Worm (Caenorhabditis elegans) whole organism, early embryonic: ENCODE measurements around the gene srh-297.
"Not testable (repeated sequence)": the region's sequence is repeated elsewhere in the genome, so short reads cannot be mapped to it uniquely, and the experiment has no call there.

Experiments
- B0310.2 ChIP-seq: sonication (generic microtip); optimal IDR thresholded peaks from 2 replicates; lab custom pipeline; 2016; ENCODE audit warnings: mild to moderate bottlenecking, missing genetic modification characterization, missing compliant biosample characterization
- F13C5.2 ChIP-seq: sonication (generic microtip); optimal IDR thresholded peaks from 2 replicates; lab custom pipeline; 2017; ENCODE audit warnings: mild to moderate bottlenecking, missing genetic modification characterization, inconsistent platforms, missing compliant biosample characterization
- aly-1 ChIP-seq: sonication (generic microtip); optimal IDR thresholded peaks from 2 replicates; lab custom pipeline; 2016; ENCODE audit warnings: missing genetic modification characterization, missing compliant biosample characterization
- ama-1 ChIP-seq: fragments of 150-350 bp; optimal IDR thresholded peaks from 2 replicates; lab custom pipeline; 2014
- ceh-13 ChIP-seq: fragments of 200-800 bp; sonication (Bioruptor generic); optimal IDR thresholded peaks from 2 replicates; lab custom pipeline; 2018; ENCODE audit warnings: mild to moderate bottlenecking, missing genetic modification characterization, missing compliant biosample characterization
- ceh-36 ChIP-seq: sonication (generic microtip); optimal IDR thresholded peaks from 2 replicates; lab custom pipeline; 2016; ENCODE audit warnings: missing genetic modification characterization, inconsistent platforms, missing compliant biosample characterization
- ets-7 ChIP-seq: sonication (generic microtip); optimal IDR thresholded peaks from 2 replicates; lab custom pipeline; 2016; ENCODE audit warnings: missing genotype, missing genetic modification characterization, missing compliant biosample characterization
- flt-1 ChIP-seq: fragments of 200-800 bp; sonication (Bioruptor generic); IDR thresholded peaks from 2 replicates; pipeline ENCODE4 v1.3.6; 2022; ENCODE audit warnings: missing genetic modification characterization, missing compliant biosample characterization
- hmbx-1 ChIP-seq: sonication (generic microtip); optimal IDR thresholded peaks from 2 replicates; lab custom pipeline; 2016; ENCODE audit warnings: mild to moderate bottlenecking, missing genetic modification characterization, missing compliant biosample characterization
- hmg-4 ChIP-seq: fragments of 200-800 bp; sonication (Bioruptor generic); optimal IDR thresholded peaks from 2 replicates; lab custom pipeline; 2018; ENCODE audit warnings: mild to moderate bottlenecking, missing genetic modification characterization, missing compliant biosample characterization
- hnd-1 ChIP-seq: sonication (generic microtip); optimal IDR thresholded peaks from 2 replicates; lab custom pipeline; 2016; ENCODE audit warnings: missing genetic modification characterization, missing compliant biosample characterization
- pes-1 ChIP-seq: fragments of 200-800 bp; sonication (Bioruptor generic); IDR thresholded peaks from 2 replicates; pipeline ENCODE4 v1.3.6; 2022; ENCODE audit warnings: missing genetic modification reagents, missing genetic modification characterization, missing compliant biosample characterization
- scrt-1 ChIP-seq: fragments of 200-800 bp; sonication (Bioruptor generic); IDR thresholded peaks from 2 replicates; pipeline ENCODE4 v1.3.6; 2022; ENCODE audit warnings: missing genetic modification characterization, missing compliant biosample characterization
- sea-1 ChIP-seq: fragments of 200-800 bp; sonication (Bioruptor generic); conservative IDR thresholded peaks from 2 replicates; pipeline ENCODE4 v1.3.6; 2022; ENCODE audit warnings: missing genetic modification characterization, missing compliant biosample characterization
- tbx-11 ChIP-seq: fragments of 200-800 bp; sonication (Bioruptor generic); IDR thresholded peaks from 2 replicates; pipeline ENCODE4 v1.3.6; 2022; ENCODE audit warnings: missing genetic modification characterization, missing compliant biosample characterization
- tbx-37 ChIP-seq: fragments of 200-800 bp; sonication (Bioruptor generic); conservative IDR thresholded peaks from 2 replicates; pipeline ENCODE4 v1.3.6; 2022; ENCODE audit warnings: missing genetic modification reagents, missing genetic modification characterization, missing compliant biosample characterization
- tra-4 ChIP-seq: sonication (generic microtip); optimal IDR thresholded peaks from 2 replicates; lab custom pipeline; 2017; ENCODE audit warnings: missing genetic modification characterization, missing compliant biosample characterization

srh-297 gene

ce11 chrII:3225780-3226179 is 4.5 kb downstream of the srh-297 start, which contains the start of gene ZC239.17:
TSS of gene ZC239.17 (minus strand) at chrII:3225880.
- no peak for TF ChIP-seq ceh-13 (GFP tag; lab: Kevin White, UChicago)

ce11 chrII:3225200-3225599 is 5.1 kb downstream of the srh-297 start, which contains the start of gene ZC239.16:
TSS of gene ZC239.16 (minus strand) at chrII:3225319.
- no peak for TF ChIP-seq flt-1 (GFP tag; lab: Robert Waterston, UW)
- TF ChIP-seq hnd-1 (tag; lab: Kevin White, UChicago) = no peak
- no peak for TF ChIP-seq tbx-11 (GFP tag; lab: Robert Waterston, UW)
- TF ChIP-seq hmbx-1 = no peak
- no peak for TF ChIP-seq ets-7 (tag; lab: Kevin White, UChicago)
- TF ChIP-seq B0310.2 (tag; lab: Kevin White, UChicago) = no peak
- TF ChIP-seq scrt-1 (GFP tag; lab: Robert Waterston, UW) = no peak
- TF ChIP-seq ceh-36 (tag; lab: Kevin White, UChicago) = no peak
- no peak for TF ChIP-seq tra-4 (tag; lab: Kevin White, UChicago)
- no peak for TF ChIP-seq sea-1
- no peak for TF ChIP-seq pes-1 (GFP tag; lab: Robert Waterston, UW)

ce11 chrII:3224631-3225030 is 5.7 kb downstream of the srh-297 start, which contains the start of gene ZC239.15:
TSS of gene ZC239.15 (minus strand) at chrII:3224731.
- TF ChIP-seq B0310.2 (tag; lab: Kevin White, UChicago) = no peak

ce11 chrII:3222686-3223085 is 7.6 kb downstream of the srh-297 start, which contains the start of gene ZC239.13:
TSS of gene ZC239.13 (minus strand) at chrII:3222839.
- no peak for TF ChIP-seq ceh-36 (tag; lab: Kevin White, UChicago)
- TF ChIP-seq hnd-1 (tag; lab: Kevin White, UChicago) = no peak
- no peak for TF ChIP-seq ets-7 (tag; lab: Kevin White, UChicago)
- no peak for TF ChIP-seq sea-1
- TF ChIP-seq flt-1 (GFP tag; lab: Robert Waterston, UW) = no peak
- TF ChIP-seq hmg-4 (GFP tag; lab: Kevin White, UChicago) = no peak
- TF ChIP-seq tra-4 (tag; lab: Kevin White, UChicago) = no peak
- TF ChIP-seq B0310.2 (tag; lab: Kevin White, UChicago) = no peak
- TF ChIP-seq tbx-37 (GFP tag; lab: Robert Waterston, UW) = no peak

- no peak for TF ChIP-seq ceh-13 (GFP tag; lab: Kevin White, UChicago)
- no peak for TF ChIP-seq tbx-11 (GFP tag; lab: Robert Waterston, UW)
- no peak for TF ChIP-seq flt-1 (GFP tag; lab: Robert Waterston, UW)
- no peak for TF ChIP-seq pes-1 (GFP tag; lab: Robert Waterston, UW)
- TF ChIP-seq hnd-1 (tag; lab: Kevin White, UChicago) = no peak
- no peak for TF ChIP-seq scrt-1 (GFP tag; lab: Robert Waterston, UW)
- no peak for TF ChIP-seq ceh-36 (tag; lab: Kevin White, UChicago)
- no peak for TF ChIP-seq hmbx-1
- TF ChIP-seq F13C5.2 (tag; lab: Kevin White, UChicago) = no peak
- TF ChIP-seq B0310.2 (tag; lab: Kevin White, UChicago) = no peak
- no peak for TF ChIP-seq ets-7 (tag; lab: Kevin White, UChicago)
- no peak for TF ChIP-seq tra-4 (tag; lab: Kevin White, UChicago)
- TF ChIP-seq hmg-4 (GFP tag; lab: Kevin White, UChicago) = no peak
- TF ChIP-seq sea-1 = no peak
- no peak for TF ChIP-seq aly-1 (tag; lab: Kevin White, UChicago)
- TF ChIP-seq tbx-37 (GFP tag; lab: Robert Waterston, UW) = no peak
These were observed 8.6 kb downstream of the srh-297 start, which contains the start of gene ZC239.14 for ce11 chrII:3221730-3222129. TSS of gene ZC239.14 (minus strand) at chrII:3222034.

ce11 chrII:3220723-3221122 is 9.6 kb downstream of the srh-297 start, which contains the start of gene ZC239.22:
TSS of gene ZC239.22 (minus strand) at chrII:3220823.
- TF ChIP-seq sea-1 (no peak), B0310.2 (tag; lab: Kevin White, UChicago) (no peak), aly-1 (tag; lab: Kevin White, UChicago) (no peak), ets-7 (tag; lab: Kevin White, UChicago) (no peak), ceh-36 (tag; lab: Kevin White, UChicago) (no peak), tbx-37 (GFP tag; lab: Robert Waterston, UW) (no peak), flt-1 (GFP tag; lab: Robert Waterston, UW) (no peak), hmbx-1 (no peak), ama-1 (lab: Kevin White, UChicago) (no peak), scrt-1 (GFP tag; lab: Robert Waterston, UW) (no peak), pes-1 (GFP tag; lab: Robert Waterston, UW) (no peak), tra-4 (tag; lab: Kevin White, UChicago) (no peak), hnd-1 (tag; lab: Kevin White, UChicago) (no peak), hmg-4 (GFP tag; lab: Kevin White, UChicago) (no peak), tbx-11 (GFP tag; lab: Robert Waterston, UW) (no peak), ceh-13 (GFP tag; lab: Kevin White, UChicago) (no peak), F13C5.2 (tag; lab: Kevin White, UChicago) (no peak)

ce11 chrII:3215762-3216161 is 14.6 kb downstream of the srh-297 start, which contains the start of gene ZC239.3:
TSS of gene ZC239.3 (plus strand) at chrII:3216062.
- TF ChIP-seq hnd-1 (tag; lab: Kevin White, UChicago); pes-1 (GFP tag; lab: Robert Waterston, UW); hmbx-1: not testable (repeated sequence)

- TF ChIP-seq tbx-37 (GFP tag; lab: Robert Waterston, UW) (no peak), ama-1 (lab: Kevin White, UChicago) (no peak), sea-1 (no peak), B0310.2 (tag; lab: Kevin White, UChicago) (no peak)
These were observed 16.4 kb downstream of the srh-297 start, which contains the start of gene ZC239.4 for ce11 chrII:3213898-3214297. TSS of gene ZC239.4 (plus strand) at chrII:3214198.
